Worm (Caenorhabditis elegans) whole organism, L2 larva: ENCODE data around the gene gut-2.
A peak's percentile ranks its signal among the peaks of the same experiment; 100 is the strongest.

ENCODE experiments used
- C34F6.9 ChIP-seq: fragments of 150-350 bp; optimal IDR thresholded peaks from 2 replicates; lab custom pipeline; 2014; ENCODE audit warnings: missing biosample characterization, missing genetic modification characterization
- R02D3.7 ChIP-seq: fragments of 150-350 bp; optimal IDR thresholded peaks from 2 replicates; lab custom pipeline; 2014; ENCODE audit warnings: missing biosample characterization, missing genetic modification characterization
- ZK546.5 ChIP-seq: sonication (generic microtip); optimal IDR thresholded peaks from 2 replicates; lab custom pipeline; 2017; ENCODE audit warnings: missing biosample characterization, missing genetic modification characterization
- aly-2 ChIP-seq: fragments of 150-350 bp; optimal IDR thresholded peaks from 2 replicates; lab custom pipeline; 2014; ENCODE audit warnings: missing biosample characterization, missing genetic modification characterization
- ama-1 ChIP-seq: fragments of 150-350 bp; optimal IDR thresholded peaks from 2 replicates; lab custom pipeline; 2018; ENCODE audit warnings: inconsistent platforms
- blmp-1 ChIP-seq: sonication (generic microtip); optimal IDR thresholded peaks from 2 replicates; lab custom pipeline; 2017; ENCODE audit warnings: missing genetic modification characterization, mild to moderate bottlenecking, missing compliant biosample characterization, antibody characterized with exemption, moderate library complexity; ENCODE audit not compliant: insufficient read depth
- ceh-16 ChIP-seq: fragments of 150-350 bp; optimal IDR thresholded peaks from 2 replicates; lab custom pipeline; 2014; ENCODE audit warnings: missing biosample characterization, missing genetic modification characterization
- ceh-82 ChIP-seq: fragments of 150-350 bp; optimal IDR thresholded peaks from 2 replicates; lab custom pipeline; 2014; ENCODE audit warnings: missing biosample characterization, missing genetic modification characterization
- crh-2 ChIP-seq: sonication (generic microtip); optimal IDR thresholded peaks from 2 replicates; lab custom pipeline; 2017; ENCODE audit warnings: missing biosample characterization, missing genetic modification characterization
- dmd-4 ChIP-seq: sonication (generic microtip); optimal IDR thresholded peaks from 2 replicates; lab custom pipeline; 2017; ENCODE audit warnings: missing biosample characterization, missing genetic modification characterization
- egl-27 ChIP-seq: sonication (generic microtip); optimal IDR thresholded peaks from 3 replicates; lab custom pipeline; 2017; ENCODE audit warnings: missing biosample characterization, missing genetic modification reagents, missing genetic modification characterization
- elt-1 ChIP-seq: fragments of 150-350 bp; optimal IDR thresholded peaks from 2 replicates; lab custom pipeline; 2014; ENCODE audit warnings: missing biosample characterization, missing genetic modification characterization
- elt-3 ChIP-seq: sonication (generic microtip); optimal IDR thresholded peaks from 2 replicates; lab custom pipeline; 2017; ENCODE audit warnings: missing biosample characterization, missing genetic modification characterization
- fos-1 ChIP-seq: fragments of 150-350 bp; optimal IDR thresholded peaks from 2 replicates; lab custom pipeline; 2014; ENCODE audit warnings: missing biosample characterization, missing genetic modification characterization
- lsy-2 ChIP-seq, 2 experiments: fragments of 150-350 bp in 1 of 2; sonication (generic microtip) in 1 of 2; optimal IDR thresholded peaks; 2 replicates each; lab custom pipeline; 2014 to 2017; ENCODE audit warnings: missing biosample characterization in 2 of 2, missing genetic modification characterization in 2 of 2
- mdl-1 ChIP-seq, 2 experiments: fragments of 150-350 bp in 1 of 2; sonication (generic microtip) in 1 of 2; optimal IDR thresholded peaks; 2 replicates each; lab custom pipeline; 2017; ENCODE audit warnings: missing biosample characterization in 2 of 2, missing genetic modification characterization in 2 of 2
- nhr-11 ChIP-seq: fragments of 150-350 bp; optimal IDR thresholded peaks from 2 replicates; lab custom pipeline; 2014; ENCODE audit warnings: missing biosample characterization, missing genetic modification characterization
- nhr-12 ChIP-seq: fragments of 150-350 bp; optimal IDR thresholded peaks from 2 replicates; lab custom pipeline; 2014; ENCODE audit warnings: missing biosample characterization, missing genetic modification characterization
- nhr-21 ChIP-seq: fragments of 150-350 bp; optimal IDR thresholded peaks from 2 replicates; lab custom pipeline; 2014; ENCODE audit warnings: missing biosample characterization, missing genetic modification characterization
- nhr-23 ChIP-seq: fragments of 150-350 bp; optimal IDR thresholded peaks from 2 replicates; lab custom pipeline; 2014; ENCODE audit warnings: missing biosample characterization, missing genetic modification reagents, missing genetic modification characterization
- nhr-237 ChIP-seq: fragments of 150-350 bp; optimal IDR thresholded peaks from 2 replicates; lab custom pipeline; 2014; ENCODE audit warnings: missing biosample characterization, missing genetic modification characterization
- nhr-25 ChIP-seq: fragments of 150-350 bp; sonication (generic microtip); optimal IDR thresholded peaks from 3 replicates; lab custom pipeline; 2014; ENCODE audit warnings: missing biosample characterization, missing genetic modification characterization
- nhr-6 ChIP-seq: fragments of 150-350 bp; optimal IDR thresholded peaks from 2 replicates; lab custom pipeline; 2014; ENCODE audit warnings: missing biosample characterization, missing genetic modification characterization
- nhr-77 ChIP-seq: fragments of 150-350 bp; optimal IDR thresholded peaks from 2 replicates; lab custom pipeline; 2014; ENCODE audit warnings: missing biosample characterization, missing genetic modification characterization
- peb-1 ChIP-seq: fragments of 150-350 bp; optimal IDR thresholded peaks from 2 replicates; lab custom pipeline; 2014; ENCODE audit warnings: missing biosample characterization, missing genetic modification characterization
- sem-4 ChIP-seq: fragments of 150-350 bp; optimal IDR thresholded peaks from 2 replicates; lab custom pipeline; 2014; ENCODE audit warnings: missing biosample characterization, missing genetic modification reagents, missing genetic modification characterization
- skn-1 ChIP-seq: sonication (generic microtip); optimal IDR thresholded peaks from 2 replicates; lab custom pipeline; 2017; ENCODE audit warnings: missing biosample characterization, missing genetic modification characterization
- sma-3 ChIP-seq: sonication (generic microtip); optimal IDR thresholded peaks from 2 replicates; lab custom pipeline; 2016; ENCODE audit warnings: missing genetic modification reagents, missing genetic modification characterization, missing compliant biosample characterization
- sma-9 ChIP-seq, 2 experiments: fragments of 150-350 bp in 1 of 2; sonication (generic microtip) in 1 of 2; optimal IDR thresholded peaks; 2 replicates each; lab custom pipeline; 2014 to 2016; ENCODE audit warnings: missing genetic modification characterization in 2 of 2, mild to moderate bottlenecking in 1 of 2, missing biosample characterization in 1 of 2, missing compliant biosample characterization in 1 of 2, missing genetic modification reagents in 1 of 2, moderate library complexity in 1 of 2
- unc-39 ChIP-seq: fragments of 150-350 bp; optimal IDR thresholded peaks from 2 replicates; lab custom pipeline; 2014; ENCODE audit warnings: missing biosample characterization, missing genetic modification characterization
- unc-62 ChIP-seq: fragments of 150-350 bp; optimal IDR thresholded peaks from 2 replicates; lab custom pipeline; 2014; ENCODE audit warnings: missing biosample characterization, missing genetic modification reagents, missing genetic modification characterization
- zag-1 ChIP-seq: fragments of 150-350 bp; optimal IDR thresholded peaks from 2 replicates; lab custom pipeline; 2014; ENCODE audit warnings: missing biosample characterization, missing genetic modification characterization
- ztf-11 ChIP-seq: sonication (generic microtip); optimal IDR thresholded peaks from 2 replicates; lab custom pipeline; 2017; ENCODE audit warnings: missing biosample characterization, missing genetic modification characterization

gut-2 gene

DNA sequence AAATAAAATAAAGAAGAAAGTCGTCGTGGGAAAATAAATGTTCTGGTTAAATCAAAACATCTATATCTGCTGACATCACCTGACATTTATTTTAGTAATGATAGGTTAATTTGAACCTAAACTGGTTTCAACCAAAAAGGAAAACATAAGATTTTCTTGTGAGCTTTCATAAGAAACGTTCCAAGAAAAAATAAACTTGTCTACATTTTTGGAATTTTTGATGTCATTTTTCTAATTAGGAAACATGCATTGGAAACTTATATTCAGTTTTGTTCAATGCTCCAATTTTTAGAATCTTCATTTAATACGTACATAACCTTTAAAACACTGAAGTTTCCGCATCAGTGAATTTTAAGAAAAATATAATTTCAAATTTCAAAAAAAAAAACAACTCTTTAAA, 11.8 kb upstream of the gut-2 start:
- TF ChIP-seq elt-3 (no peak), ama-1 (lab: Kevin White, UChicago) (no peak), nhr-11 (tag; lab: Kevin White, UChicago) (no peak), mdl-1 (tag; optimal IDR thresholded peaks at IDR 0.05; lab: Kevin White, UChicago) (no peak)

DNA sequence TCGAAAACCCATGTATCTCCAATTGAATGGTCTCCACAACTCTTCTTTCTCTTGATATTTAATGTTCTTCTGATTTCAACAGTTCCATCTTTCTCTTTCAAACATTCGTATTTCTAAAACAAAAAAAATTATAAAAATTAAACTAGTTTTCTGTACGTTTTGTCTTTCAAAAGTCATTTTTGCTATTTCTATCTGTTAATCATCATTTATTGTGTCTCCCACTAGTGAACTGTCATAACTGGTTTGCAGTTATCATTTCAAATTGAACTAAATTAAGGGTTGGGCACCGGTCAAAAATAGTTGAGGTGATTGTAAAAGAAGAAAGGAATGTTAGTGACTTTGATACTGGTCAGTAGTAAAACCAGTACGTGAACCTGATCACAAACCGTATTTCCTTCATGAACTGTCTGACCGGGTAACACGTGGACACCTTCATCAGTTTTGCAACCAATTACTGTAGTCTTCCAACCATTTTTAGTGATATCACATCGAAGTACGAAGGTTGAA, 9.1 kb upstream of the gut-2 start:
- TF ChIP-seq lsy-2 (tag; optimal IDR thresholded peaks at IDR 0.05; lab: Kevin White, UChicago) = no peak
- peak; percentile 44 for TF ChIP-seq nhr-25 (tag; lab: Kevin White, UChicago)
- TF ChIP-seq ZK546.5 (tag; lab: Kevin White, UChicago) = no peak
- no peak for TF ChIP-seq zag-1
- no peak for TF ChIP-seq skn-1 (tag; lab: Kevin White, UChicago)
- no peak for TF ChIP-seq ceh-16 (tag; lab: Kevin White, UChicago)
- TF ChIP-seq blmp-1 = peak; percentile 20
- TF ChIP-seq nhr-77 = no peak
- TF ChIP-seq aly-2 = no peak
- TF ChIP-seq ceh-82 (tag; lab: Kevin White, UChicago) = no peak
- no peak for TF ChIP-seq sma-3 (GFP tag; lab: Kevin White, UChicago)
- no peak for TF ChIP-seq nhr-237
- peak; percentile 46 for TF ChIP-seq sma-9 (GFP tag; optimal IDR thresholded peaks at IDR 0.05; lab: Kevin White, UChicago)
- no peak for TF ChIP-seq sma-9 (tag; optimal IDR thresholded peaks at IDR 0.05; lab: Kevin White, UChicago)
- TF ChIP-seq dmd-4 (tag; lab: Kevin White, UChicago) = no peak
- no peak for TF ChIP-seq nhr-23 (tag; lab: Kevin White, UChicago)
- no peak for TF ChIP-seq C34F6.9 (tag; lab: Kevin White, UChicago)

DNA sequence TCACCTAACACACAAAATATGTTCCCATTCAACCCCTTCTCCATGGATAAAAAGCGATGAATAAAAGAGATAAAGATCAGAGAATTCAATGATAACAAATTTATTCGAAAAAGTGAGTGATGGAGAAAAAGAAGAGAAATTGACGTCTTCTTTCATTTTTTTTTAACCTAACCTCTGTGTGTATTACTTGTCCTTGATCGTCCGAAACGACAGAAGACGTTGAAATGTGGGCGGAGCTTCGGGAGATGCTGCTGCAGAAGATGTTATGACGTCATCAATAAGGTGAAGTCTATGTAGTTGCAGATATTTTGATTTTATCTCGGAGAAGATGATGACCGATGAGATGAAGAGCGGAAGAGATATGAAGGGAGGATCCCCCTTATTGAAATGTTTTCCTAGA, 7.7 kb upstream of the gut-2 start, which contains the start of gene T10G3.3:
Gene T10G3.3 (minus strand): TSS at position 370 of the 400 bp plus-strand sequence.
- TF ChIP-seq unc-62 (GFP tag; lab: Kevin White, UChicago) = no peak
- peak; percentile 70 for TF ChIP-seq blmp-1
- peak; percentile 57 for TF ChIP-seq ceh-16 (tag; lab: Kevin White, UChicago)
- TF ChIP-seq nhr-21 (tag; lab: Kevin White, UChicago) = peak; percentile 4
- no peak for TF ChIP-seq sma-3 (GFP tag; lab: Kevin White, UChicago)
- no peak for TF ChIP-seq nhr-6 (tag; lab: Kevin White, UChicago)
- peak; percentile 13 for TF ChIP-seq egl-27
- peak; percentile 61 for TF ChIP-seq nhr-25 (tag; lab: Kevin White, UChicago)
- peak; percentile 55 for TF ChIP-seq sma-9 (GFP tag; optimal IDR thresholded peaks at IDR 0.05; lab: Kevin White, UChicago)
- no peak for TF ChIP-seq sma-9 (tag; optimal IDR thresholded peaks at IDR 0.05; lab: Kevin White, UChicago)
- TF ChIP-seq elt-1 (tag; lab: Kevin White, UChicago) = peak; percentile 43
- peak; percentile 51 for TF ChIP-seq fos-1

DNA sequence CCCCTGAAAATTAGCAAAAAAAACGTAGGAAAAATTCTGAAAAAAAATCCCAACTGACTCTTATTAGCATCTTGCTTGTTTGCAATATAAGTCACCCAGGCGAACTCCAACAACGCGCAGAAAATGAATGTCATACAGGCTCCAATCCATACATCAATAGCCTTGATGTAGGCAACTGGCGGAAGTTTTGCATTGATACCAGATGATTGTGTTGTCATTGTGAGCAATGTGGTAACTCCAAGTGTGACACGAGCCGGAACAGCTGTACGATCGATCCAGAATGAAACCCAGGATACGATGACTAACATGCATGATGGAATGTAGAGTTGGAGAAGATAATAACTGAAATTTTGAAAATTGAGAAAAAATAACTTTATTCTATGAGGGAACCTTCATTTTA, 1.7 kb downstream of the gut-2 start:
- TF ChIP-seq sem-4 (tag; lab: Kevin White, UChicago) (no peak), R02D3.7 (no peak), unc-39 (no peak), crh-2 (tag; lab: Kevin White, UChicago) (no peak)

DNA sequence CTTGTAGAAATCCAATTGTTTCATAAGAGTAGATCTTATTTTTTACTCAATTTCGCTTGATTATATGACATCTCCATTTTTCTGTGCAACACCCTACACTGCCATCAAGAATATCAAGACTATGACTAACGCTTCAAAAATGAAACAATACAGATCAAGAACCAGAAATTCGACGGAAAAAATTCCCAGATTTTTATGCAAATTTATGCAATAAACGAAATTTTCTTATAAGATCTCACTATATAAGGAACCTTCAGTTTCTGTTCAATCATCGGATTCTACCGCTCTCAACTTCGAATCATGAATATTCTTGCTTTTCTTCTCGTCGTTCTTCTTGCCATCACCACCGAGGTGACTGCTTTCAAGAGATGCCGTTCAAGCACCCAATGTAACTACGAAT, 8.8 kb downstream of the gut-2 start, which contains the start of gene R11G10.4:
Gene R11G10.4 (plus strand): TSS at position 301 of the 400 bp plus-strand sequence.
- TF ChIP-seq sem-4 (tag; lab: Kevin White, UChicago) = no peak
- TF ChIP-seq ama-1 (lab: Kevin White, UChicago) = no peak
- TF ChIP-seq nhr-12 (tag; lab: Kevin White, UChicago) = no peak
- TF ChIP-seq sma-3 (GFP tag; lab: Kevin White, UChicago) = no peak
- no peak for TF ChIP-seq ZK546.5 (tag; lab: Kevin White, UChicago)
- no peak for TF ChIP-seq skn-1 (tag; lab: Kevin White, UChicago)
- no peak for TF ChIP-seq nhr-23 (tag; lab: Kevin White, UChicago)
- TF ChIP-seq nhr-6 (tag; lab: Kevin White, UChicago) = no peak
- TF ChIP-seq peb-1 = no peak
- no peak for TF ChIP-seq elt-3
- TF ChIP-seq ztf-11 = no peak
